Worm (Caenorhabditis elegans): ENCODE data around the gene clp-7.

DNA sequence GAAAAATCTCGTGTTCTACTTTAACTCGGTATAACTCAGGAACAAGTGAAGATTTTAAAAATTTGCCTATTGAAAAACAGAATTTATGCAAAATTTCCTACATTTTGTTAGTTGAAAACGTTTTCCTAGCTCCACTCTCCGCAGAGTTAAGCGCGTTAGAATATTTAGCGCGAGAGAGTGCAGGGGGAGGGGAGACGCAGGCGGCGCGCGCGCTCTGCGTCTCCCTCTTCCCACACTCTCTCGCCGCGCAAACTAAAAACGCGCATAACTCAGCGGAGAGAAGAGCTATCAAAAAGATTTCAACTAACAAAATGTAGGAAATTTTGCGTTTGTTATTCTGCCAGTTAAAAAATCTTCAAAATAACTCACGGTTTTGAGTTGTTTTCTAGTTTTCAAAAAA, 26.4 kb upstream of the clp-7 start:
- TF ChIP-seq nhr-12 (tag; optimal IDR thresholded peaks at IDR 0.05) (no peak), ztf-11 (tag; optimal IDR thresholded peaks at IDR 0.05) (no peak), nhr-28 (tag; optimal IDR thresholded peaks at IDR 0.05) (no peak), hlh-1 (tag; optimal IDR thresholded peaks at IDR 0.05) (no peak), tbx-8 (GFP tag; optimal IDR thresholded peaks at IDR 0.05) (no peak), snpc-4 (tag; optimal IDR thresholded peaks at IDR 0.05) (no peak), flh-1 (GFP tag; optimal IDR thresholded peaks at IDR 0.05) (no peak), unc-39 (tag; optimal IDR thresholded peaks at IDR 0.05) (no peak), mls-2 (tag; optimal IDR thresholded peaks at IDR 0.05) (no peak), mep-1 (tag; optimal IDR thresholded peaks at IDR 0.05) (no peak), lin-13 (tag; optimal IDR thresholded peaks at IDR 0.05) (no peak), sptf-1 (tag; optimal IDR thresholded peaks at IDR 0.05) (no peak), unc-62 (GFP tag; optimal IDR thresholded peaks at IDR 0.05) (no peak), pha-4 (tag; optimal IDR thresholded peaks at IDR 0.05) (no peak)
